Fruit fly (Drosophila melanogaster) whole organism, embryonic: ENCODE results near the gene CG15696.

Experiments used
- Abd-B ChIP-seq: fragments of 200-800 bp; sonication (Bioruptor generic); optimal IDR thresholded peaks from 2 replicates; lab custom pipeline; 2018; ENCODE audit warnings: missing biosample characterization, mild to moderate bottlenecking, missing genetic modification characterization, moderate library complexity
- Asciz ChIP-seq: fragments of 200-800 bp; sonication (Bioruptor generic); optimal IDR thresholded peaks from 2 replicates; lab custom pipeline; 2017; ENCODE audit warnings: missing biosample characterization, mild to moderate bottlenecking, missing genetic modification characterization, missing genetic modification reagents
- Bgb ChIP-seq: fragments of 200-800 bp; sonication (Bioruptor generic); IDR thresholded peaks from 2 replicates; pipeline ENCODE4 v1.3.6; 2022; ENCODE audit warnings: missing biosample characterization, missing genetic modification characterization; ENCODE audit not compliant: partially characterized antibody
- Blimp-1 ChIP-seq: fragments of 200-800 bp; sonication (Bioruptor generic); optimal IDR thresholded peaks from 3 replicates; lab custom pipeline; 2018; ENCODE audit warnings: missing biosample characterization, missing genetic modification characterization, mild to moderate bottlenecking, moderate library complexity, missing genetic modification reagents
- CG10431 ChIP-seq: fragments of 200-800 bp; sonication (Bioruptor generic); optimal IDR thresholded peaks from 3 replicates; lab custom pipeline; 2018; ENCODE audit warnings: missing biosample characterization, mild to moderate bottlenecking, missing genetic modification characterization
- CG10979 ChIP-seq: fragments of 200-800 bp; sonication (Bioruptor generic); optimal IDR thresholded peaks from 2 replicates; lab custom pipeline; 2018; ENCODE audit warnings: missing biosample characterization, mild to moderate bottlenecking, missing genetic modification characterization, moderate library complexity
- CG11504 ChIP-seq: fragments of 200-800 bp; sonication (Bioruptor generic); optimal IDR thresholded peaks from 3 replicates; lab custom pipeline; 2019; ENCODE audit warnings: missing biosample characterization, mild to moderate bottlenecking, missing genetic modification characterization, moderate library complexity
- CG11560 ChIP-seq: fragments of 200-800 bp; sonication (Bioruptor generic); IDR thresholded peaks from 3 replicates; pipeline ENCODE4 v1.3.6; 2022; ENCODE audit warnings: missing biosample characterization, missing genetic modification characterization
- CG12104 ChIP-seq: fragments of 200-800 bp; sonication (Bioruptor generic); optimal IDR thresholded peaks from 3 replicates; lab custom pipeline; 2016; ENCODE audit warnings: missing biosample characterization, missing genetic modification characterization
- CG1233 ChIP-seq: fragments of 200-800 bp; sonication (Bioruptor generic); optimal IDR thresholded peaks from 4 replicates; lab custom pipeline; 2018; ENCODE audit warnings: missing biosample characterization, mild to moderate bottlenecking, missing genetic modification characterization
- CG14667 ChIP-seq: fragments of 200-800 bp; sonication (Bioruptor generic); IDR thresholded peaks from 2 replicates; pipeline ENCODE4 v1.3.6; 2022; ENCODE audit warnings: missing biosample characterization, missing genetic modification characterization
- CG14965 ChIP-seq: fragments of 200-800 bp; sonication (Bioruptor generic); optimal IDR thresholded peaks from 2 replicates; lab custom pipeline; 2016; ENCODE audit warnings: missing biosample characterization, missing genetic modification characterization, borderline replicate concordance
- CG15479 ChIP-seq: fragments of 200-800 bp; sonication (Bioruptor generic); optimal IDR thresholded peaks from 3 replicates; lab custom pipeline; 2019; ENCODE audit warnings: missing biosample characterization, mild to moderate bottlenecking, missing genetic modification characterization, moderate library complexity
- CG1603 ChIP-seq: fragments of 200-800 bp; sonication (Bioruptor generic); optimal IDR thresholded peaks from 2 replicates; lab custom pipeline; 2019; ENCODE audit warnings: missing biosample characterization, mild to moderate bottlenecking, missing genetic modification characterization, moderate library complexity
- CG17385 ChIP-seq: fragments of 200-800 bp; sonication (Bioruptor generic); optimal IDR thresholded peaks from 3 replicates; lab custom pipeline; 2018; ENCODE audit warnings: missing biosample characterization, mild to moderate bottlenecking, missing genetic modification characterization
- CG17568 ChIP-seq: fragments of 200-800 bp; sonication (Bioruptor generic); optimal IDR thresholded peaks from 2 replicates; lab custom pipeline; 2018; ENCODE audit warnings: missing biosample characterization, mild to moderate bottlenecking, missing genetic modification characterization, moderate library complexity
- CG30403 ChIP-seq: fragments of 200-800 bp; sonication (Bioruptor generic); optimal IDR thresholded peaks from 3 replicates; lab custom pipeline; 2016; ENCODE audit warnings: missing biosample characterization, missing genetic modification characterization
- CG3163 ChIP-seq: fragments of 200-800 bp; sonication (Bioruptor generic); optimal IDR thresholded peaks from 3 replicates; lab custom pipeline; 2016; ENCODE audit warnings: missing biosample characterization, missing genetic modification characterization
- CG42726 ChIP-seq: fragments of 200-800 bp; sonication (Bioruptor generic); IDR thresholded peaks from 2 replicates; pipeline ENCODE4 v1.3.6; 2022; ENCODE audit warnings: missing biosample characterization, missing genetic modification characterization; ENCODE audit not compliant: partially characterized antibody
- CG6254 ChIP-seq: fragments of 200-800 bp; sonication (Bioruptor generic); optimal IDR thresholded peaks from 3 replicates; lab custom pipeline; 2017; ENCODE audit warnings: mild to moderate bottlenecking, missing biosample characterization, missing genetic modification reagents, missing genetic modification characterization
- CG7963 ChIP-seq: fragments of 200-800 bp; sonication (Bioruptor generic); IDR thresholded peaks from 3 replicates; pipeline ENCODE4 v1.3.6; 2022; ENCODE audit warnings: missing biosample characterization, missing genetic modification characterization; ENCODE audit not compliant: partially characterized antibody
- CG9817 ChIP-seq: fragments of 200-800 bp; sonication (Bioruptor generic); optimal IDR thresholded peaks from 2 replicates; lab custom pipeline; 2018; ENCODE audit warnings: missing biosample characterization, mild to moderate bottlenecking, missing genetic modification characterization, moderate library complexity
- CG9876 ChIP-seq: fragments of 200-800 bp; sonication (Bioruptor generic); optimal IDR thresholded peaks from 2 replicates; lab custom pipeline; 2016; ENCODE audit warnings: missing biosample characterization, missing genetic modification characterization
- D19A ChIP-seq: fragments of 200-800 bp; optimal IDR thresholded peaks from 3 replicates; lab custom pipeline; 2019; ENCODE audit warnings: missing biosample characterization, mild to moderate bottlenecking, missing genetic modification characterization, moderate library complexity
- Doc3 ChIP-seq: fragments of 200-800 bp; sonication (Bioruptor generic); IDR thresholded peaks from 3 replicates; pipeline ENCODE4 v1.3.6; 2022; ENCODE audit warnings: missing biosample characterization, missing genetic modification characterization; ENCODE audit not compliant: partially characterized antibody
- Eip74EF ChIP-seq, 2 experiments: fragments of 200-800 bp in 1 of 2; fragments of >200 bp in 1 of 2; sonication (Bioruptor generic) in 1 of 2; optimal IDR thresholded peaks; 2 replicates each; lab custom pipeline; 2017 to 2019; ENCODE audit warnings: missing biosample characterization in 2 of 2, missing genetic modification characterization in 2 of 2, mild to moderate bottlenecking in 1 of 2, moderate library complexity in 1 of 2
- Elba2 ChIP-seq: fragments of 200-800 bp; sonication (Bioruptor generic); optimal IDR thresholded peaks from 3 replicates; lab custom pipeline; 2016; ENCODE audit warnings: missing biosample characterization, missing genetic modification characterization
- HLH54F ChIP-seq: fragments of 200-800 bp; sonication (Bioruptor generic); optimal IDR thresholded peaks from 3 replicates; lab custom pipeline; 2016; ENCODE audit warnings: missing biosample characterization, missing genetic modification characterization
- HmgZ ChIP-seq: fragments of 200-800 bp; sonication (Bioruptor generic); optimal IDR thresholded peaks from 2 replicates; lab custom pipeline; 2018; ENCODE audit warnings: missing biosample characterization, mild to moderate bottlenecking, missing genetic modification characterization
- Nf-YA ChIP-seq: fragments of 200-800 bp; sonication (Bioruptor generic); IDR thresholded peaks from 2 replicates; pipeline ENCODE4 v1.3.6; 2022; ENCODE audit warnings: missing biosample characterization, missing genetic modification characterization
- Rx ChIP-seq: fragments of 200-800 bp; sonication (Bioruptor generic); IDR thresholded peaks from 2 replicates; pipeline ENCODE4 v1.3.6; 2022; ENCODE audit warnings: missing biosample characterization, missing genetic modification characterization
- ase ChIP-seq: fragments of 200-800 bp; sonication (Bioruptor generic); IDR thresholded peaks from 3 replicates; pipeline ENCODE4 v1.3.6; 2022; ENCODE audit warnings: missing biosample characterization, missing genetic modification characterization
- bsh ChIP-seq, 2 experiments: fragments of 200-800 bp; sonication (Bioruptor generic); optimal IDR thresholded peaks; 2 replicates each; lab custom pipeline; 2017 to 2018; ENCODE audit warnings: mild to moderate bottlenecking in 2 of 2, missing biosample characterization in 2 of 2, missing genetic modification characterization in 2 of 2, moderate library complexity in 1 of 2
- crc ChIP-seq: fragments of 200-800 bp; sonication (Bioruptor generic); optimal IDR thresholded peaks from 2 replicates; lab custom pipeline; 2016; ENCODE audit warnings: missing biosample characterization, missing genetic modification characterization
- dpn ChIP-seq, 2 experiments: fragments of 200-800 bp; sonication (Bioruptor generic); optimal IDR thresholded peaks; 3 replicates each; lab custom pipeline; 2016; ENCODE audit warnings: missing biosample characterization in 2 of 2, missing genetic modification characterization in 2 of 2
- ems ChIP-seq: fragments of 200-800 bp; sonication (Bioruptor generic); optimal IDR thresholded peaks from 3 replicates; lab custom pipeline; 2016; ENCODE audit warnings: missing biosample characterization, missing genetic modification characterization
- fu2 ChIP-seq: fragments of 200-800 bp; sonication (Bioruptor generic); optimal IDR thresholded peaks from 2 replicates; lab custom pipeline; 2016; ENCODE audit warnings: missing biosample characterization, missing genetic modification characterization
- gro ChIP-seq: fragments of 200-800 bp; sonication (Bioruptor generic); optimal IDR thresholded peaks from 2 replicates; lab custom pipeline; 2016; ENCODE audit warnings: missing biosample characterization, missing genetic modification characterization
- ham ChIP-seq: fragments of 200-800 bp; sonication (Bioruptor generic); IDR thresholded peaks from 2 replicates; pipeline ENCODE4 v1.3.6; 2022; ENCODE audit warnings: missing biosample characterization, missing genetic modification characterization
- lmd ChIP-seq: fragments of 200-800 bp; sonication (Bioruptor generic); IDR thresholded peaks from 2 replicates; pipeline ENCODE4 v1.3.6; 2022; ENCODE audit warnings: missing biosample characterization, missing genetic modification characterization
- nerfin-2 ChIP-seq: fragments of 200-800 bp; sonication (Bioruptor generic); IDR thresholded peaks from 2 replicates; pipeline ENCODE4 v1.3.6; 2022; ENCODE audit warnings: missing biosample characterization, missing genetic modification characterization; ENCODE audit not compliant: partially characterized antibody
- pros ChIP-seq: fragments of 200-800 bp; sonication (Bioruptor generic); optimal IDR thresholded peaks from 3 replicates; lab custom pipeline; 2019; ENCODE audit warnings: missing biosample characterization, mild to moderate bottlenecking, missing genetic modification characterization, moderate library complexity
- sens-2 ChIP-seq: fragments of 200-800 bp; sonication (Bioruptor generic); IDR thresholded peaks from 2 replicates; pipeline ENCODE4 v1.3.6; 2022; ENCODE audit warnings: missing biosample characterization, missing genetic modification characterization
- slp2 ChIP-seq: fragments of 200-800 bp; sonication (Bioruptor generic); optimal IDR thresholded peaks from 2 replicates; lab custom pipeline; 2016; ENCODE audit warnings: missing biosample characterization, missing genetic modification characterization
- tio ChIP-seq: fragments of 200-800 bp; sonication (Bioruptor generic); optimal IDR thresholded peaks from 2 replicates; lab custom pipeline; 2017; ENCODE audit warnings: missing biosample characterization, missing genetic modification characterization, inconsistent platforms
- tll ChIP-seq, 2 experiments: fragments of 200-800 bp in 1 of 2; fragments of >200 bp in 1 of 2; sonication (Bioruptor generic) in 1 of 2; optimal IDR thresholded peaks; 2 replicates each; lab custom pipeline; 2017 to 2019; ENCODE audit warnings: missing biosample characterization in 2 of 2, missing genetic modification characterization in 2 of 2, mild to moderate bottlenecking in 1 of 2, moderate library complexity in 1 of 2
- toy ChIP-seq: fragments of 200-800 bp; sonication (Bioruptor generic); IDR thresholded peaks from 2 replicates; pipeline ENCODE4 v1.3.6; 2022; ENCODE audit warnings: missing biosample characterization, missing genetic modification characterization
- vfl ChIP-seq: fragments of 200-800 bp; sonication (Bioruptor generic); optimal IDR thresholded peaks from 2 replicates; lab custom pipeline; 2016; ENCODE audit warnings: missing biosample characterization, missing genetic modification characterization
- zfh2 ChIP-seq: fragments of 200-800 bp; sonication (Bioruptor generic); optimal IDR thresholded peaks from 2 replicates; lab custom pipeline; 2016; ENCODE audit warnings: missing biosample characterization, missing genetic modification characterization

The CG15696 gene

dm6 chr3R:20830153-20830695 is 16.6 kb upstream of the CG15696 start, which contains the start of gene Adss (continued):
- no peak for TF ChIP-seq Nf-YA (GFP tag; lab: Robert Waterston, UW)
- no peak for TF ChIP-seq Doc3
- TF ChIP-seq HLH54F (GFP tag; lab: Kevin White, UChicago) = no peak
- TF ChIP-seq CG11560 = no peak
- no peak for TF ChIP-seq Eip74EF (GFP tag; optimal IDR thresholded peaks at IDR 0.05; lab: Kevin White, UChicago)
- no peak for TF ChIP-seq tll (GFP tag; optimal IDR thresholded peaks at IDR 0.05; lab: Kevin White, UChicago)
- peak; percentile 31 for TF ChIP-seq CG9876 (GFP tag; lab: Kevin White, UChicago)
- no peak for TF ChIP-seq crc
- no peak for TF ChIP-seq ase (GFP tag; lab: Robert Waterston, UW)
- no peak for TF ChIP-seq CG14667 (GFP tag; lab: Robert Waterston, UW)
- no peak for TF ChIP-seq D19A (tag; lab: Kevin White, UChicago)
- no peak for TF ChIP-seq Asciz (GFP tag; lab: Kevin White, UChicago)
- TF ChIP-seq zfh2 = no peak
- no peak for TF ChIP-seq CG9817 (tag; lab: Kevin White, UChicago)
- no peak for TF ChIP-seq CG1233 (GFP tag; lab: Kevin White, UChicago)
- TF ChIP-seq toy = no peak
- TF ChIP-seq lmd (GFP tag; lab: Robert Waterston, UW) = peak; percentile 19; the same call in 1 of the 2 replicates
- TF ChIP-seq CG30403 = no peak
- TF ChIP-seq gro (GFP tag; lab: Kevin White, UChicago) = peak; percentile 51
- TF ChIP-seq CG12104 (GFP tag; lab: Kevin White, UChicago) = no peak
- peak; percentile 36 for TF ChIP-seq CG10431 (GFP tag; lab: Kevin White, UChicago)
- no peak for TF ChIP-seq dpn (GFP tag; optimal IDR thresholded peaks at IDR 0.05; lab: Kevin White, UChicago)
- TF ChIP-seq slp2 (GFP tag; lab: Kevin White, UChicago) = no peak
- TF ChIP-seq CG15479 (GFP tag; lab: Kevin White, UChicago) = peak; percentile 81
- TF ChIP-seq bsh (GFP tag; optimal IDR thresholded peaks at IDR 0.05; lab: Kevin White, UChicago) = no peak
- TF ChIP-seq Elba2 (GFP tag; lab: Kevin White, UChicago) = no peak
- peak; percentile 33 for TF ChIP-seq HmgZ (tag; lab: Kevin White, UChicago)
- no peak for TF ChIP-seq fu2 (GFP tag; lab: Kevin White, UChicago)
- TF ChIP-seq CG17568 (GFP tag; lab: Kevin White, UChicago) = no peak
- no peak for TF ChIP-seq tio (GFP tag; lab: Kevin White, UChicago)
- TF ChIP-seq CG14965 (GFP tag; lab: Kevin White, UChicago) = no peak
- TF ChIP-seq Bgb = peak; percentile 67
- TF ChIP-seq CG3163 (GFP tag; lab: Kevin White, UChicago) = peak; percentile 37
- peak; percentile 79 for TF ChIP-seq CG42726
- no peak for TF ChIP-seq vfl
- peak; percentile 57 for TF ChIP-seq CG6254 (GFP tag; lab: Kevin White, UChicago)
- TF ChIP-seq sens-2 (GFP tag; lab: Robert Waterston, UW) = no peak
- TF ChIP-seq Abd-B = peak; percentile 47
- no peak for TF ChIP-seq Blimp-1 (GFP tag; lab: Kevin White, UChicago)
- TF ChIP-seq CG11504 (tag; lab: Kevin White, UChicago) = no peak
- 0 out of 3 replicates have a peak, but pooled peaks have one; percentile 30 for TF ChIP-seq CG7963 (GFP tag; lab: Robert Waterston, UW)
- TF ChIP-seq ham = no peak
- peak; percentile 43 for TF ChIP-seq CG17385 (GFP tag; lab: Kevin White, UChicago)
- TF ChIP-seq Rx = no peak
- no peak for TF ChIP-seq nerfin-2 (GFP tag; lab: Robert Waterston, UW)
- TF ChIP-seq CG1603 (tag; lab: Kevin White, UChicago) = peak; percentile 43
- TF ChIP-seq CG10979 (tag; lab: Kevin White, UChicago) = no peak
- no peak for TF ChIP-seq ems (GFP tag; lab: Kevin White, UChicago)
- no peak for TF ChIP-seq pros
